Worm (Caenorhabditis elegans) whole organism, mixed stage, embryonic: ENCODE measurements around the gene fbxb-71.
A peak's percentile ranks its signal among the peaks of the same experiment; 100 is the strongest.

ENCODE experiments used
- M03D4.4 ChIP-seq: sonication (generic microtip); optimal IDR thresholded peaks from 2 replicates; lab custom pipeline; 2017; ENCODE audit warnings: mild to moderate bottlenecking, missing genetic modification characterization, missing compliant biosample characterization
- bed-3 ChIP-seq: fragments of 200-800 bp; sonication (Bioruptor generic); optimal IDR thresholded peaks from 3 replicates; lab custom pipeline; 2018; ENCODE audit warnings: mild to moderate bottlenecking, missing genetic modification characterization, moderate library complexity, missing compliant biosample characterization
- blmp-1 ChIP-seq: fragments of 150-350 bp; optimal IDR thresholded peaks from 2 replicates; lab custom pipeline; 2014; ENCODE audit warnings: missing biosample characterization, missing genetic modification characterization
- ceh-39 ChIP-seq: fragments of 150-350 bp; optimal IDR thresholded peaks from 2 replicates; lab custom pipeline; 2014; ENCODE audit warnings: missing biosample characterization, missing genetic modification characterization
- ceh-43 ChIP-seq: fragments of 200-800 bp; sonication (Bioruptor generic); optimal IDR thresholded peaks from 2 replicates; lab custom pipeline; 2018; ENCODE audit warnings: mild to moderate bottlenecking, missing genetic modification characterization, moderate library complexity, missing compliant biosample characterization
- ceh-83 ChIP-seq: fragments of 200-800 bp; sonication (Bioruptor generic); optimal IDR thresholded peaks from 2 replicates; lab custom pipeline; 2018; ENCODE audit warnings: mild to moderate bottlenecking, missing genetic modification characterization, missing compliant biosample characterization
- ces-1 ChIP-seq: fragments of 150-350 bp; optimal IDR thresholded peaks from 2 replicates; lab custom pipeline; 2014; ENCODE audit warnings: missing biosample characterization, missing genetic modification reagents, missing genetic modification characterization
- cnd-1 ChIP-seq: fragments of 200-800 bp; sonication (Bioruptor generic); optimal IDR thresholded peaks from 2 replicates; lab custom pipeline; 2018; ENCODE audit warnings: mild to moderate bottlenecking, missing genetic modification characterization, missing compliant biosample characterization
- drap-1 ChIP-seq: fragments of 200-800 bp; sonication (Bioruptor generic); optimal IDR thresholded peaks from 3 replicates; lab custom pipeline; 2018; ENCODE audit warnings: mild to moderate bottlenecking, missing genetic modification characterization, missing compliant biosample characterization
- elt-1 ChIP-seq: sonication (generic microtip); optimal IDR thresholded peaks from 2 replicates; lab custom pipeline; 2017; ENCODE audit warnings: missing genetic modification characterization, mild to moderate bottlenecking, missing compliant biosample characterization, antibody characterized with exemption, moderate library complexity, borderline replicate concordance; ENCODE audit not compliant: insufficient read depth
- elt-3 ChIP-seq: fragments of 150-350 bp; optimal IDR thresholded peaks from 2 replicates; lab custom pipeline; 2014; ENCODE audit warnings: missing biosample characterization, missing genetic modification characterization
- flh-1 ChIP-seq: fragments of 200-800 bp; sonication (Bioruptor generic); optimal IDR thresholded peaks from 2 replicates; lab custom pipeline; 2018; ENCODE audit warnings: mild to moderate bottlenecking, missing genetic modification characterization, moderate library complexity, missing compliant biosample characterization
- ham-2 ChIP-seq: fragments of 200-800 bp; sonication (Bioruptor generic); optimal IDR thresholded peaks from 2 replicates; lab custom pipeline; 2018; ENCODE audit warnings: mild to moderate bottlenecking, missing genetic modification characterization, missing compliant biosample characterization
- hlh-1 ChIP-seq: fragments of 150-350 bp; optimal IDR thresholded peaks from 2 replicates; lab custom pipeline; 2014; ENCODE audit warnings: missing biosample characterization, missing genetic modification reagents, missing genetic modification characterization
- lin-13 ChIP-seq: fragments of 150-350 bp; optimal IDR thresholded peaks from 2 replicates; lab custom pipeline; 2014; ENCODE audit warnings: missing biosample characterization, missing genetic modification characterization
- lin-32 ChIP-seq: fragments of 200-800 bp; sonication (Bioruptor generic); optimal IDR thresholded peaks from 2 replicates; lab custom pipeline; 2018; ENCODE audit warnings: mild to moderate bottlenecking, missing genetic modification characterization, missing compliant biosample characterization
- lsy-2 ChIP-seq: fragments of 150-350 bp; optimal IDR thresholded peaks from 2 replicates; lab custom pipeline; 2014; ENCODE audit warnings: missing biosample characterization, missing genetic modification characterization
- mep-1 ChIP-seq: fragments of 150-350 bp; optimal IDR thresholded peaks from 2 replicates; lab custom pipeline; 2017; ENCODE audit warnings: missing biosample characterization, missing genetic modification reagents, missing genetic modification characterization, inconsistent platforms
- mls-2 ChIP-seq: sonication (generic microtip); optimal IDR thresholded peaks from 2 replicates; lab custom pipeline; 2016; ENCODE audit warnings: mild to moderate bottlenecking, missing genetic modification characterization, moderate library complexity, missing compliant biosample characterization
- nhr-2 ChIP-seq: fragments of 150-350 bp; optimal IDR thresholded peaks from 2 replicates; lab custom pipeline; 2014; ENCODE audit warnings: missing biosample characterization, missing genetic modification characterization
- nhr-28 ChIP-seq: fragments of 150-350 bp; optimal IDR thresholded peaks from 2 replicates; lab custom pipeline; 2014; ENCODE audit warnings: missing biosample characterization, missing genetic modification characterization
- pha-4 ChIP-seq: fragments of 150-350 bp; optimal IDR thresholded peaks from 2 replicates; lab custom pipeline; 2018; ENCODE audit warnings: missing biosample characterization, missing genetic modification reagents, missing genetic modification characterization
- snpc-4 ChIP-seq: fragments of 150-350 bp; optimal IDR thresholded peaks from 2 replicates; lab custom pipeline; 2014; ENCODE audit warnings: missing biosample characterization, missing genetic modification characterization
- sptf-1 ChIP-seq: sonication (generic microtip); optimal IDR thresholded peaks from 2 replicates; lab custom pipeline; 2017; ENCODE audit warnings: mild to moderate bottlenecking, missing genetic modification characterization, moderate library complexity, missing compliant biosample characterization
- tbx-8 ChIP-seq: fragments of 200-800 bp; sonication (Bioruptor generic); optimal IDR thresholded peaks from 2 replicates; lab custom pipeline; 2018; ENCODE audit warnings: mild to moderate bottlenecking, missing genetic modification characterization, moderate library complexity, missing compliant biosample characterization
- unc-39 ChIP-seq: fragments of 150-350 bp; optimal IDR thresholded peaks from 2 replicates; lab custom pipeline; 2014; ENCODE audit warnings: missing biosample characterization, missing genetic modification characterization
- unc-62 ChIP-seq: fragments of 150-350 bp; optimal IDR thresholded peaks from 2 replicates; lab custom pipeline; 2014; ENCODE audit warnings: missing biosample characterization, missing genetic modification reagents, missing genetic modification characterization
- zip-8 ChIP-seq: fragments of 150-350 bp; optimal IDR thresholded peaks from 2 replicates; lab custom pipeline; 2014; ENCODE audit warnings: missing biosample characterization, missing genetic modification characterization

Gene fbxb-71

DNA sequence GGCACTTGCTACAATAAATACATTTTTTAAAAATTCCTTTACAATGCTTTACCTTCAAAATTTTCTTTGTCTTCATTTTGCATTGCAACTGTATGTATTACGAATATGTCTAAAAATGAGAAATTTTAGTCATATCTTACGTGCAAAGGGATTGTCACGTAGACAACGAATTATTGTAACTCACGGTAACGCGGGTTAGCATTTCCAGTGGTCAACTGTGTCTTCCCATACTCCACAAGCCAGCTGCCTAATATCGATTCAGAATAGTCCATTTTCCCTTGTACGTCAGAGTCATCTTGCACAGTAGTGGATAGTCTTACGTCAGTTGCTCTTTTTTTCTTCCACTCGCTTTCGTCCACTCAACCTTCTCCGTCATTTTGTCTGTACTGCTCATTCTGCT lies at the start of gene fbxb-71:
Gene fbxb-71 (plus strand): TSS at position 301 of the 400 bp plus-strand sequence.
- no peak for TF ChIP-seq lin-13
- TF ChIP-seq ceh-43, result no peak
- no peak for TF ChIP-seq lsy-2 (tag; lab: Kevin White, UChicago)
- TF ChIP-seq tbx-8, result no peak
- no peak for TF ChIP-seq ham-2 (GFP tag; lab: Kevin White, UChicago)
- no peak for TF ChIP-seq nhr-28
- TF ChIP-seq nhr-2 (tag; lab: Kevin White, UChicago), result no peak
- TF ChIP-seq elt-3, result no peak
- no peak for TF ChIP-seq cnd-1 (tag; lab: Kevin White, UChicago)
- TF ChIP-seq ceh-39 (tag; lab: Kevin White, UChicago), result no peak
- no peak for TF ChIP-seq drap-1 (GFP tag; lab: Kevin White, UChicago)
- no peak for TF ChIP-seq flh-1 (GFP tag; lab: Kevin White, UChicago)
- TF ChIP-seq ceh-83 (GFP tag; lab: Kevin White, UChicago), result no peak
- no peak for TF ChIP-seq bed-3
- TF ChIP-seq zip-8 (tag; lab: Kevin White, UChicago), result no peak
- TF ChIP-seq, all 35 proteins: peak for 0

DNA sequence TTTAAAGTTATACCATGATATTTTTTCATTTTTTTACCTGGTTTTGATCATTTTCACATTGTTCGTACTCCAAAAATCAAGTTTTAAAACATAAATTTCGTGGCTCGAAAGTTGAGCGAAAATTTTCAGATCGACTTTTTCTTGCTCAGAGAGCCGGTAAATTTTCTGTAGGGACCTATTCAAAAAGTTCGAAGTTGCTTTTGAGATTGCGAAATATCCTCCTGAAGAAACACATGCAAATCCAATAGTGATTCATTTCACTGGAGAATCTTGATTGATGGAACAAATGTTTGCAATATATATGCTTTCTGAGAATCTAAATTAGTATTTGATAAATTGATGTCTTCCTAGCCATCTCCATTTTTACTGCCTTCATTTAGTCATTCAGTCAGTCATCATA lies 46.0 kb upstream of the fbxb-71 start:
- TF ChIP-seq ceh-43 (no peak), zip-8 (tag; lab: Kevin White, UChicago) (no peak), mep-1 (tag; lab: Kevin White, UChicago) (no peak), unc-62 (GFP tag; lab: Kevin White, UChicago) (no peak), bed-3 (no peak), sptf-1 (no peak)

DNA sequence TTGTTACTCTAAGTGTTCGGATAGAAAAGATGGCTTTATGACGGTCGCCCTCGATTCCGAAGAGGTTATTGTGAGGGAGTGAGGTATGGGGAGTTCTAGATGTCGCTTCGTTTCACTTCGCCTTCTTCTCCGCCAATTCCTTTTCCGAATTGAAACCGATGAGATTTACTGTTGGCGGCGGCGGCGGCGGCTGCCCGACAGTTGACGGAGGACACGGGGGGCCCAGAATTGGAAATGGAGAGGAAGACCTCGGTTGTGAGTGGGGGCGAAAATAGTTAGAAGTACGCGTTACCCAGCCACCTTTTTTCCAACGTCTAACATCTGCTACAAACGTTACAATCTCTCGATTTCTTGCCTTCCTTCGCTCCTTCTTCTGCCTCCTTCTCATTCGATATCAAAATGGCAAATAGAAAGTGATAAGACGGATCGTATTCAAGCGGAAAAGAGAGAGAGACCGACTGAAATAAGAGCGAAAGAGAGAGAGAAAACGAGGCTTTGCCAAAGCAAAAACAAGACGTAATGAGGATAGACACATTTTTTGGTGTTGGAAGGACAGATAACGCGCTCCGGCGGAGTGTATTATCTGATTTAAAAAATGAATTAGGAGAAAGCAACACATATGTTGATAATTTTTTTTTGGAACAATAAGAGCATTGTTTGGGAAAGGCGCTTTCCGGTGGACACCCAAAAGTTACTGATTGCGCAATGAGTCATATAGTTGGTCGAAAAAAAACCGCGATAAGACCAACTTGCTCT lies 44.5 kb upstream of the fbxb-71 start:
- TF ChIP-seq blmp-1 (no peak), zip-8 (tag; lab: Kevin White, UChicago) (peak; percentile 61)

DNA sequence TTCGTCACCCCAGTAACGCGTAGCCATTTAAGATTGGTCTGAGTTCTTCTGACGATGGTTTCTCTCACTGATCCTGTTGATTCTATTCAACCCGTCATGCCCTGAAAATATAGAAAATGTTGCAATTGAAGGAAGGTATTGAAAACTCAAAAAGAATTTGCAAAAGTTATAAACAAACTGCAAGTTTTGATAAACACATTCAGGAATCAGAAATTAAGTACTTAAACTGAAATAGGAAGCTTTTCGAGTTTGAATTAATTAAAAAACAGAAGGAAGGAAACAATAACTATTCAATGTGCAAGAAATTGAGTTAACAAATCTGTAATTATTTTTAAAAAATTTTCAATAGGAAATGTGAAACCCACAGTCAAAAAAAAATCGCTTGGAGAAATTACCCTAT lies 42.4 kb upstream of the fbxb-71 start, which contains the start of gene rgl-1:
Gene rgl-1 (minus strand): TSS at position 101 of the 400 bp plus-strand sequence.
- TF ChIP-seq tbx-8, result no peak
- no peak for TF ChIP-seq elt-3
- no peak for TF ChIP-seq cnd-1 (tag; lab: Kevin White, UChicago)
- no peak for TF ChIP-seq lsy-2 (tag; lab: Kevin White, UChicago)
- TF ChIP-seq blmp-1, result no peak
- TF ChIP-seq unc-62 (GFP tag; lab: Kevin White, UChicago), result no peak
- TF ChIP-seq snpc-4 (tag; lab: Kevin White, UChicago), result no peak
- no peak for TF ChIP-seq bed-3
- no peak for TF ChIP-seq mls-2 (tag; lab: Kevin White, UChicago)
- TF ChIP-seq elt-1 (tag; lab: Kevin White, UChicago), result no peak
- TF ChIP-seq ham-2 (GFP tag; lab: Kevin White, UChicago), result no peak
- TF ChIP-seq lin-32, result no peak
- no peak for TF ChIP-seq ceh-83 (GFP tag; lab: Kevin White, UChicago)
- TF ChIP-seq lin-13, result no peak
- TF ChIP-seq M03D4.4 (tag; lab: Kevin White, UChicago), result no peak
- no peak for TF ChIP-seq zip-8 (tag; lab: Kevin White, UChicago)
- TF ChIP-seq nhr-2 (tag; lab: Kevin White, UChicago), result no peak
- TF ChIP-seq flh-1 (GFP tag; lab: Kevin White, UChicago), result no peak
- no peak for TF ChIP-seq unc-39 (tag; lab: Kevin White, UChicago)
- TF ChIP-seq, all 35 proteins: peak for 0

DNA sequence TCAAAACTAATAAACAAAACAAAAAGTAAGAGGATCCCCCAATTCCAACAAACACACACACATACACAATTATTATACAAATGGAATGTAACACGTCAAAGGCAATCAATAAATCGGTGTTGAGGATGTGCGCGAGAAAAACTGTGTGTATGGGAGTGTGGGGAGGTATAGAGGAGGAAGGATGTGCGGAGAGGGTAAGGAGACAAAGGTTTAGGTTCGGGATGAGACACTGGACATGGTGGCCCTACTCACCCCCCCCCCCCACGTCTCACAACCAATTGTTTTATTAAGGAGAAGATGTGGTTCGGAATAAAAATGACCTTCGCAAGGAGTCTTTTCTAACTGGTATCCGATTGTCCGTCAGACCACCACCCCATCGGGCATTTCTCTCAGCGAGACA lies 39.6 kb upstream of the fbxb-71 start:
- TF ChIP-seq mls-2 (tag; lab: Kevin White, UChicago), result peak; percentile 57
- no peak for TF ChIP-seq pha-4
- TF ChIP-seq elt-1 (tag; lab: Kevin White, UChicago), result peak; percentile 10
- peak; percentile 40 for TF ChIP-seq sptf-1

DNA sequence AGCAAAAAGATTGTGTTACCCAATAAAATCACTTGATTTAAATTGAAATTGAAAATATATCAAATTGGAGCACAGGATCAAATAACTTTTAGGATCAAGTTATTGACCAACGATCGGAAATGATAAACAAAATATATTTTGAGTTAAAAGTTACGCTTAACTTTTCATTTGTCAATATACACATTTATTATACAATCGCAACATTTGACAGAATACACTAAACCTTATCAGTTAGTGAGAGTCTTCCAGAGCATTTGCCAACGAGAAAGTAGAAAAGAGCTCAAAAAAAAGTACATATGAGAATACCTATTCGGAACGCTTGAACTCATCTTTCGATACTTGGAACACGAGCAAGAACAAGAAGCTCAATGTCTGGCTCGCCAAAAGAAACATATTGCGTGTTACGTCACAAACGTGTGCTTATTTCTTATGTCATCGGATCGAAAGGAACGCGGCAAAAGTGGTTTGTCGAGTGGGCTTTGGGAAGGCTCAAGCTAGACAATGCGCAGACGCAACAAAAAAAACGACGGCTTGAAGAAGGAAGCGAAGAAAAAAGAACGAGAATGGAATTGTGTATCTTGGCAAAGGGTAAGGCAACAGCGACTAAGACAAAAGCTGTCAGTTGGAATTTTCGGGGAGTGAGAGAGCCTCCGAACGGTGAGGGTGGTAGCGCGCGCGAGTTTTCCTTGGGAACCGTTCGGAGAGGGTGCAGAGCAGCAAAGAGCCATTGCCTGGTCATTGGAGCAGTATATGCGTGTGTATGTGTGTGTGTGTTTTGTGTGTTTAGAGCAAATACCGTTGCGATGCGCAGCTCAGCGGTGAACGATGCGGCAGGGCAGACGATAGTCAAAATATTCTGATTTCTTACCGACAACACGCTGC lies 36.1 kb upstream of the fbxb-71 start:
- TF ChIP-seq pha-4, result peak; percentile 88
- TF ChIP-seq hlh-1, result no peak
- TF ChIP-seq zip-8 (tag; lab: Kevin White, UChicago), result peak; percentile 85
- TF ChIP-seq cnd-1 (tag; lab: Kevin White, UChicago), result peak; percentile 43
- no peak for TF ChIP-seq ces-1 (GFP tag; lab: Kevin White, UChicago)
- TF ChIP-seq, all 35 proteins: peak for 3
